Worm (Caenorhabditis elegans) whole organism, L2 larva: ENCODE measurements around the gene Y48A6B.3.
A peak's percentile ranks its signal among the peaks of the same experiment; 100 is the strongest.

ENCODE experiments used
- C34F6.9 ChIP-seq: fragments of 150-350 bp; optimal IDR thresholded peaks from 2 replicates; lab custom pipeline; 2014; ENCODE audit warnings: missing biosample characterization, missing genetic modification characterization
- R02D3.7 ChIP-seq: fragments of 150-350 bp; optimal IDR thresholded peaks from 2 replicates; lab custom pipeline; 2014; ENCODE audit warnings: missing biosample characterization, missing genetic modification characterization
- Y55F3AM.14 ChIP-seq: fragments of 200-800 bp; sonication (Bioruptor generic); optimal IDR thresholded peaks from 2 replicates; lab custom pipeline; 2018; ENCODE audit warnings: mild to moderate bottlenecking, missing genetic modification characterization, missing compliant biosample characterization
- ZK546.5 ChIP-seq: sonication (generic microtip); optimal IDR thresholded peaks from 2 replicates; lab custom pipeline; 2017; ENCODE audit warnings: missing biosample characterization, missing genetic modification characterization
- alr-1 ChIP-seq: fragments of 150-350 bp; optimal IDR thresholded peaks from 2 replicates; lab custom pipeline; 2014; ENCODE audit warnings: missing biosample characterization, missing genetic modification characterization
- aly-2 ChIP-seq: fragments of 150-350 bp; optimal IDR thresholded peaks from 2 replicates; lab custom pipeline; 2014; ENCODE audit warnings: missing biosample characterization, missing genetic modification characterization
- ceh-16 ChIP-seq: fragments of 150-350 bp; optimal IDR thresholded peaks from 2 replicates; lab custom pipeline; 2014; ENCODE audit warnings: missing biosample characterization, missing genetic modification characterization
- ceh-82 ChIP-seq: fragments of 150-350 bp; optimal IDR thresholded peaks from 2 replicates; lab custom pipeline; 2014; ENCODE audit warnings: missing biosample characterization, missing genetic modification characterization
- crh-2 ChIP-seq: sonication (generic microtip); optimal IDR thresholded peaks from 2 replicates; lab custom pipeline; 2017; ENCODE audit warnings: missing biosample characterization, missing genetic modification characterization
- dmd-4 ChIP-seq: sonication (generic microtip); optimal IDR thresholded peaks from 2 replicates; lab custom pipeline; 2017; ENCODE audit warnings: missing biosample characterization, missing genetic modification characterization
- elt-3 ChIP-seq: sonication (generic microtip); optimal IDR thresholded peaks from 2 replicates; lab custom pipeline; 2017; ENCODE audit warnings: missing biosample characterization, missing genetic modification characterization
- fos-1 ChIP-seq: fragments of 150-350 bp; optimal IDR thresholded peaks from 2 replicates; lab custom pipeline; 2014; ENCODE audit warnings: missing biosample characterization, missing genetic modification characterization
- gmeb-1 ChIP-seq: fragments of 150-350 bp; optimal IDR thresholded peaks from 2 replicates; lab custom pipeline; 2014; ENCODE audit warnings: missing biosample characterization, missing genetic modification characterization
- lin-13 ChIP-seq: fragments of 150-350 bp; optimal IDR thresholded peaks from 2 replicates; lab custom pipeline; 2014; ENCODE audit warnings: missing biosample characterization, missing genetic modification reagents, missing genetic modification characterization
- lin-39 ChIP-seq: fragments of 150-350 bp; optimal IDR thresholded peaks from 2 replicates; lab custom pipeline; 2014; ENCODE audit warnings: missing biosample characterization, missing genetic modification reagents, missing genetic modification characterization
- lsy-2 ChIP-seq, 2 experiments: fragments of 150-350 bp in 1 of 2; sonication (generic microtip) in 1 of 2; optimal IDR thresholded peaks; 2 replicates each; lab custom pipeline; 2014 to 2017; ENCODE audit warnings: missing biosample characterization in 2 of 2, missing genetic modification characterization in 2 of 2
- mbf-1 ChIP-seq: sonication (generic microtip); optimal IDR thresholded peaks from 2 replicates; lab custom pipeline; 2017; ENCODE audit warnings: missing biosample characterization, missing genetic modification characterization
- nhr-10 ChIP-seq: sonication (generic microtip); optimal IDR thresholded peaks from 2 replicates; lab custom pipeline; 2017; ENCODE audit warnings: missing biosample characterization, missing genetic modification characterization
- nhr-11 ChIP-seq: fragments of 150-350 bp; optimal IDR thresholded peaks from 2 replicates; lab custom pipeline; 2014; ENCODE audit warnings: missing biosample characterization, missing genetic modification characterization
- nhr-12 ChIP-seq: fragments of 150-350 bp; optimal IDR thresholded peaks from 2 replicates; lab custom pipeline; 2014; ENCODE audit warnings: missing biosample characterization, missing genetic modification characterization
- nhr-129 ChIP-seq: fragments of 150-350 bp; optimal IDR thresholded peaks from 2 replicates; lab custom pipeline; 2014; ENCODE audit warnings: missing biosample characterization, missing genetic modification characterization
- nhr-21 ChIP-seq: fragments of 150-350 bp; optimal IDR thresholded peaks from 2 replicates; lab custom pipeline; 2014; ENCODE audit warnings: missing biosample characterization, missing genetic modification characterization
- nhr-23 ChIP-seq: fragments of 150-350 bp; optimal IDR thresholded peaks from 2 replicates; lab custom pipeline; 2014; ENCODE audit warnings: missing biosample characterization, missing genetic modification reagents, missing genetic modification characterization
- nhr-237 ChIP-seq: fragments of 150-350 bp; optimal IDR thresholded peaks from 2 replicates; lab custom pipeline; 2014; ENCODE audit warnings: missing biosample characterization, missing genetic modification characterization
- nhr-25 ChIP-seq: fragments of 150-350 bp; sonication (generic microtip); optimal IDR thresholded peaks from 3 replicates; lab custom pipeline; 2014; ENCODE audit warnings: missing biosample characterization, missing genetic modification characterization
- nhr-6 ChIP-seq: fragments of 150-350 bp; optimal IDR thresholded peaks from 2 replicates; lab custom pipeline; 2014; ENCODE audit warnings: missing biosample characterization, missing genetic modification characterization
- peb-1 ChIP-seq: fragments of 150-350 bp; optimal IDR thresholded peaks from 2 replicates; lab custom pipeline; 2014; ENCODE audit warnings: missing biosample characterization, missing genetic modification characterization
- sem-4 ChIP-seq: fragments of 150-350 bp; optimal IDR thresholded peaks from 2 replicates; lab custom pipeline; 2014; ENCODE audit warnings: missing biosample characterization, missing genetic modification reagents, missing genetic modification characterization
- sma-3 ChIP-seq: sonication (generic microtip); optimal IDR thresholded peaks from 2 replicates; lab custom pipeline; 2016; ENCODE audit warnings: missing genetic modification reagents, missing genetic modification characterization, missing compliant biosample characterization
- sma-9 ChIP-seq, 2 experiments: fragments of 150-350 bp in 1 of 2; sonication (generic microtip) in 1 of 2; optimal IDR thresholded peaks; 2 replicates each; lab custom pipeline; 2014 to 2016; ENCODE audit warnings: missing genetic modification characterization in 2 of 2, mild to moderate bottlenecking in 1 of 2, missing biosample characterization in 1 of 2, missing compliant biosample characterization in 1 of 2, missing genetic modification reagents in 1 of 2, moderate library complexity in 1 of 2
- snpc-4 ChIP-seq: fragments of 150-350 bp; optimal IDR thresholded peaks from 2 replicates; lab custom pipeline; 2014; ENCODE audit warnings: missing biosample characterization, missing genetic modification characterization
- unc-39 ChIP-seq: fragments of 150-350 bp; optimal IDR thresholded peaks from 2 replicates; lab custom pipeline; 2014; ENCODE audit warnings: missing biosample characterization, missing genetic modification characterization
- unc-55 ChIP-seq: fragments of 150-350 bp; sonication (generic microtip); optimal IDR thresholded peaks from 3 replicates; lab custom pipeline; 2014; ENCODE audit warnings: missing biosample characterization, missing genetic modification reagents, missing genetic modification characterization
- unc-62 ChIP-seq: fragments of 150-350 bp; optimal IDR thresholded peaks from 2 replicates; lab custom pipeline; 2014; ENCODE audit warnings: missing biosample characterization, missing genetic modification reagents, missing genetic modification characterization
- zag-1 ChIP-seq: fragments of 150-350 bp; optimal IDR thresholded peaks from 2 replicates; lab custom pipeline; 2014; ENCODE audit warnings: missing biosample characterization, missing genetic modification characterization
- ztf-1 ChIP-seq: fragments of 200-800 bp; sonication (Bioruptor generic); conservative IDR thresholded peaks from 2 replicates; pipeline ENCODE4 v1.3.6; 2022; ENCODE audit warnings: missing genetic modification characterization, missing compliant biosample characterization
- ztf-4 ChIP-seq: fragments of 150-350 bp; optimal IDR thresholded peaks from 2 replicates; lab custom pipeline; 2014; ENCODE audit warnings: missing biosample characterization, missing genetic modification characterization

Y48A6B.3 gene

DNA sequence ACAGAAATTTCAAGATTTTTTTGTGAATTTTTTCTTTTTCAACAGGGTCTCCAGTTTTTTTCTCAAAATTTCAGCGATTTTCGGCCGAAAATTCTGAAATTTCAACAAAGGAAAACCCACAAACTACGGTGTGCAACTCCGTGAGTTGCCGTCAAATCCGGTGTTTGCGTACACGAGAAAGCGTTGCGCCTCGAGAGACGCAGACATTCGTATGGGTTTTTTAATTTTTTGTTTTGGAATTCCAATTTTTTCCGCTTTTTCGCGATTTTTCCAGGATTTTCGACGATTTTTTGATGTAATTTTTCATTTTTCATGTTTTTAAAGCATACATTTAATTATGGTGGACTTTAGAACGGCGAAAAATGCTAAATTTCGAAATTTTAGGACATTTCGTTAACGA, 28.1 kb downstream of the Y48A6B.3 start (continued):
- TF ChIP-seq lsy-2 (tag; optimal IDR thresholded peaks at IDR 0.05; lab: Kevin White, UChicago) (peak; percentile 93 to 98), ztf-1 (no peak), snpc-4 (tag; lab: Kevin White, UChicago) (peak; percentile 46), lin-39 (tag; lab: Kevin White, UChicago) (no peak), nhr-23 (tag; lab: Kevin White, UChicago) (no peak), unc-39 (tag; lab: Kevin White, UChicago) (no peak), ceh-16 (no peak), ztf-4 (tag; lab: Kevin White, UChicago) (no peak), ZK546.5 (tag; lab: Kevin White, UChicago) (no peak), R02D3.7 (tag; lab: Kevin White, UChicago) (no peak), peb-1 (tag; lab: Kevin White, UChicago) (no peak), nhr-21 (tag; lab: Kevin White, UChicago) (peak; percentile 43)

DNA sequence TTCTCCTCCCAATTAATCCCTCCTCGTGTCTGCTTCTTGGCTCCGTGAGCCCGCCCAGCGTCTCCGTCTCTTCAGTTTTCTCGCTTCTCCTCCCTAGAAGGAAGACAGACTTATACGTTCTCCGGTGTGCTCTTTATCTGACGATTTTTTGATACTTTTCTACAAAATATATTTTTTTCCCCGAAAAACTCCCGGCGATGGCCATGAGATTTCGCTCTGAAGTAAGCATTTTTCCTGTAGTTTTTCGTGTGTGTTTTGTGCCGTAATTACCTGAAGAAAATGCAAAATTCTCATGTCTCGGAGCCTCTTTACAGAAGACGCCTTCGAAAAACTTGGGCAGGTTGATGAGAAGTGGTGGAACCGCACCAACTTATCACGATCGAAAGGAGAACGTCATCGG, 28.6 kb downstream of the Y48A6B.3 start, which contains the start of gene spat-2:
spat-2 (plus strand) TSS at position 301 of the 400 bp plus-strand sequence.
- TF ChIP-seq Y55F3AM.14 (GFP tag; lab: Kevin White, UChicago) (no peak), fos-1 (tag; lab: Kevin White, UChicago) (no peak), lin-13 (GFP tag; lab: Kevin White, UChicago) (no peak), zag-1 (tag; lab: Kevin White, UChicago) (no peak), nhr-11 (tag; lab: Kevin White, UChicago) (no peak), elt-3 (tag; lab: Kevin White, UChicago) (no peak), nhr-6 (tag; lab: Kevin White, UChicago) (no peak), R02D3.7 (tag; lab: Kevin White, UChicago) (no peak), crh-2 (tag; lab: Kevin White, UChicago) (no peak), ZK546.5 (tag; lab: Kevin White, UChicago) (no peak)

ce11 chrIII:11039250-11039649, 31.2 kb downstream of the Y48A6B.3 start:
- TF ChIP-seq nhr-237 (tag; lab: Kevin White, UChicago) (no peak), fos-1 (tag; lab: Kevin White, UChicago) (peak; percentile 5), dmd-4 (tag; lab: Kevin White, UChicago) (no peak), lin-13 (GFP tag; lab: Kevin White, UChicago) (no peak), aly-2 (no peak), ztf-1 (no peak), unc-39 (tag; lab: Kevin White, UChicago) (no peak), nhr-25 (tag; lab: Kevin White, UChicago) (no peak), mbf-1 (tag; lab: Kevin White, UChicago) (no peak), sma-9 (GFP tag; optimal IDR thresholded peaks at IDR 0.05; lab: Kevin White, UChicago) (no peak), sma-9 (tag; optimal IDR thresholded peaks at IDR 0.05; lab: Kevin White, UChicago) (no peak), nhr-11 (tag; lab: Kevin White, UChicago) (no peak), gmeb-1 (tag; lab: Kevin White, UChicago) (no peak), ZK546.5 (tag; lab: Kevin White, UChicago) (no peak), nhr-21 (tag; lab: Kevin White, UChicago) (no peak), nhr-6 (tag; lab: Kevin White, UChicago) (no peak), alr-1 (tag; lab: Kevin White, UChicago) (no peak), Y55F3AM.14 (GFP tag; lab: Kevin White, UChicago) (no peak), sem-4 (tag; lab: Kevin White, UChicago) (no peak), unc-62 (no peak), nhr-23 (tag; lab: Kevin White, UChicago) (no peak), nhr-10 (tag; lab: Kevin White, UChicago) (no peak), crh-2 (tag; lab: Kevin White, UChicago) (no peak), unc-55 (GFP tag; lab: Kevin White, UChicago) (peak; percentile 91), sma-3 (GFP tag; lab: Kevin White, UChicago) (no peak), lsy-2 (tag; optimal IDR thresholded peaks at IDR 0.05; lab: Kevin White, UChicago) (peak in 1 of 2 experiments; percentile 63), R02D3.7 (tag; lab: Kevin White, UChicago) (no peak), ceh-82 (tag; lab: Kevin White, UChicago) (no peak), nhr-129 (tag; lab: Kevin White, UChicago) (peak; percentile 68), zag-1 (tag; lab: Kevin White, UChicago) (peak; percentile 23), ceh-16 (no peak), nhr-12 (tag; lab: Kevin White, UChicago) (no peak), C34F6.9 (tag; lab: Kevin White, UChicago) (peak; percentile 73)
